In the genomic region with DNA sequence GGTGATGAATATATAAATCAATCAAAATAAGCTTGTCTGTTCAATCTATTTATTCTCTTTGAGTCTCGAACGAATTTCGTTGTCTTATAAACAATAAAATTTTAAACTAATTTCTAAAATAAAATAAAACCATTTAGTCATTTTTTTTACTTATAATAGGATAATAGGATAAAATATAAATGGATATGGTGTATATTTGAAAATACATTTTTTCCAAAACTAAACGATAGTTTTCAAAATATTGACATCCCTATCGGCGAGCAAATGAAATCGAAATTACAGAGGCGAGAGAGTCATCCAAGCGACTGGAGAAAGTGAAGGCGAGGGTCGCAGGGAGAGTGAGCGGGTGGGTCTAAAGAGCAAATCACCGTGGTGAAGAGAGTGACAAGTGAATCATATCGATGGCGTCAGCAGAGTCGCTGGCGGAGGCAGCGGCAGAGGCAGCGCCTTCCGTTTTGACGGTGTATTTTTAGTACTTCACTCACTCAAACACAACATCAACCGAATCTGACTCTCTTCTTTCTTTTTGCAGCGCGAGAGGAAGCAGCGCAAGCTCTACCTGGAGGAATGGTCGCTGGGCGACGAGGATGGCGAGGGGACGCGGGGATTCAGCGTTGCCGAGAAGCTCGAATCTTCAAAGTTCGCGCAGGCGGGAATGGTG, we compare ENCODE assay signal across 6 fruit fly cellular contexts.
TF ChIP-seq lines count a peak whose summit lies in the region.

No protein-coding gene starts in this region.

- TF ChIP-seq CTCF in whole organism, embryonic (GFP tag; optimal IDR thresholded peaks at IDR 0.05; lab: Kevin White, UChicago), result peak; percentile 63

TF ChIP-seq in whole organism, 6 proteins besides CTCF, POLR2A, EP300 and RAD21:
- TF ChIP-seq pan (optimal IDR thresholded peaks at IDR 0.05; lab: Kevin White, UChicago), result no peak
- peak; percentile 90 for TF ChIP-seq Dll (optimal IDR thresholded peaks at IDR 0.05; lab: Kevin White, UChicago)

TF ChIP-seq in whole organism, adult, 20 proteins besides CTCF, POLR2A, EP300 and RAD21 (continues in another document):
- TF ChIP-seq CG5204 (GFP tag; optimal IDR thresholded peaks at IDR 0.05; lab: Kevin White, UChicago), result peak; percentile 87
- TF ChIP-seq kay (GFP tag; lab: Kevin White, UChicago; ENCODE audit: borderline replicate concordance), result peak; percentile 99
- TF ChIP-seq CG7101 (tag; optimal IDR thresholded peaks at IDR 0.05; lab: Kevin White, UChicago), result peak; percentile 99
- TF ChIP-seq CG14711 (tag; optimal IDR thresholded peaks at IDR 0.05; lab: Kevin White, UChicago), result peak; percentile 97
- TF ChIP-seq Mnt (GFP tag; optimal IDR thresholded peaks at IDR 0.05; lab: Kevin White, UChicago), result peak; percentile 79
- TF ChIP-seq CG1620 (GFP tag; optimal IDR thresholded peaks at IDR 0.05; lab: Kevin White, UChicago), result peak; percentile 75
- peak; percentile 80 for TF ChIP-seq Crg-1 (GFP tag; optimal IDR thresholded peaks at IDR 0.05; lab: Kevin White, UChicago)
- peak; percentile 99 for TF ChIP-seq CG12768 (GFP tag; optimal IDR thresholded peaks at IDR 0.05; lab: Kevin White, UChicago)
- TF ChIP-seq CG33017 (tag; optimal IDR thresholded peaks at IDR 0.05; lab: Kevin White, UChicago), result peak; percentile 99
- TF ChIP-seq cnc (optimal IDR thresholded peaks at IDR 0.05; lab: Kevin White, UChicago), result no peak
- peak; percentile 79 for TF ChIP-seq ovo (GFP tag; optimal IDR thresholded peaks at IDR 0.05; lab: Kevin White, UChicago)
- peak; percentile 99 for TF ChIP-seq CG11617 (GFP tag; optimal IDR thresholded peaks at IDR 0.05; lab: Kevin White, UChicago)
- TF ChIP-seq CG7045 (GFP tag; optimal IDR thresholded peaks at IDR 0.05; lab: Kevin White, UChicago), result peak; percentile 98
- peak; percentile 95 for TF ChIP-seq cic (GFP tag; optimal IDR thresholded peaks at IDR 0.05; lab: Kevin White, UChicago)
- peak; percentile 93 for TF ChIP-seq Hr96 (GFP tag; optimal IDR thresholded peaks at IDR 0.05; lab: Kevin White, UChicago)
- peak; percentile 95 for TF ChIP-seq toe (GFP tag; optimal IDR thresholded peaks at IDR 0.05; lab: Kevin White, UChicago)

TF ChIP-seq in whole organism, embryonic, 481 proteins besides CTCF, POLR2A, EP300 and RAD21 (continues in another document):
- TF ChIP-seq da (GFP tag; optimal IDR thresholded peaks at IDR 0.05; lab: Kevin White, UChicago) (peak; percentile 10), Gug (GFP tag; IDR thresholded peaks at IDR 0.05; lab: Robert Waterston, UW) (peak; percentile 70), ATbp (GFP tag; optimal IDR thresholded peaks at IDR 0.05; lab: Kevin White, UChicago) (peak; percentile 92), hbn (GFP tag; IDR thresholded peaks at IDR 0.05; lab: Robert Waterston, UW; ENCODE audit: partially characterized antibody) (no peak), Dref (GFP tag; IDR thresholded peaks at IDR 0.05; lab: Robert Waterston, UW) (no peak), mirr (GFP tag; optimal IDR thresholded peaks at IDR 0.05; lab: Kevin White, UChicago) (peak; percentile 78), aop (GFP tag; IDR thresholded peaks at IDR 0.05; lab: Robert Waterston, UW) (no peak), CG17186 (GFP tag; optimal IDR thresholded peaks at IDR 0.05; lab: Kevin White, UChicago) (peak; percentile 51), dimm (GFP tag; IDR thresholded peaks at IDR 0.05; lab: Robert Waterston, UW) (no peak), PHDP (tag; optimal IDR thresholded peaks at IDR 0.05; lab: Kevin White, UChicago) (peak; percentile 99), CG3838 (GFP tag; optimal IDR thresholded peaks at IDR 0.05; lab: Kevin White, UChicago) (peak; percentile 85), Eip74EF (GFP tag; optimal IDR thresholded peaks at IDR 0.05; lab: Kevin White, UChicago) (peak in 1 of 2 experiments; percentile 99), CG1233 (GFP tag; optimal IDR thresholded peaks at IDR 0.05; lab: Kevin White, UChicago) (peak; percentile 98), al (GFP tag; IDR thresholded peaks at IDR 0.05; lab: Robert Waterston, UW) (no peak), MESR4 (GFP tag; optimal IDR thresholded peaks at IDR 0.05; lab: Kevin White, UChicago) (peak; percentile 35), CG17912 (GFP tag; optimal IDR thresholded peaks at IDR 0.05; lab: Kevin White, UChicago) (peak; percentile 88)

TF ChIP-seq in whole organism, prepupa, 60 proteins besides CTCF, POLR2A, EP300 and RAD21 (continues in another document):
- peak; percentile 92 for TF ChIP-seq CG34406 (GFP tag; optimal IDR thresholded peaks at IDR 0.05; lab: Kevin White, UChicago)
- TF ChIP-seq svp (GFP tag; lab: Kevin White, UChicago), result peak; percentile 88
- TF ChIP-seq lz (GFP tag; optimal IDR thresholded peaks at IDR 0.05; lab: Kevin White, UChicago), result peak; percentile 83
- peak; percentile 58 for TF ChIP-seq fd59A (GFP tag; optimal IDR thresholded peaks at IDR 0.05; lab: Kevin White, UChicago)
- TF ChIP-seq ss (GFP tag; optimal IDR thresholded peaks at IDR 0.05; lab: Kevin White, UChicago), result peak; percentile 89 to 92
- peak; percentile 93 for TF ChIP-seq CG3919 (GFP tag; optimal IDR thresholded peaks at IDR 0.05; lab: Kevin White, UChicago)
- peak; percentile 92 for TF ChIP-seq Hr4 (GFP tag; optimal IDR thresholded peaks at IDR 0.05; lab: Kevin White, UChicago)
- TF ChIP-seq CG8319 (GFP tag; optimal IDR thresholded peaks at IDR 0.05; lab: Kevin White, UChicago), result peak; percentile 76
- peak; percentile 68 for TF ChIP-seq CG1621 (tag; optimal IDR thresholded peaks at IDR 0.05; lab: Kevin White, UChicago)
- peak; percentile 68 for TF ChIP-seq CG31627 (GFP tag; optimal IDR thresholded peaks at IDR 0.05; lab: Kevin White, UChicago)
- TF ChIP-seq CG9139 (GFP tag; optimal IDR thresholded peaks at IDR 0.05; lab: Kevin White, UChicago), result peak; percentile 85
- peak; percentile 22 for TF ChIP-seq CG11902 (GFP tag; optimal IDR thresholded peaks at IDR 0.05; lab: Kevin White, UChicago)
- no peak for TF ChIP-seq CG11294 (GFP tag; IDR thresholded peaks at IDR 0.05; lab: Robert Waterston, UW)
- peak; percentile 99 for TF ChIP-seq CG6854 (GFP tag; optimal IDR thresholded peaks at IDR 0.05; lab: Kevin White, UChicago)
- peak; percentile 90 for TF ChIP-seq Eip93F (GFP tag; optimal IDR thresholded peaks at IDR 0.05; lab: Kevin White, UChicago)
- TF ChIP-seq CG3032 (tag; optimal IDR thresholded peaks at IDR 0.05; lab: Kevin White, UChicago), result peak; percentile 85
- TF ChIP-seq Ets21C (GFP tag; optimal IDR thresholded peaks at IDR 0.05; lab: Kevin White, UChicago), result peak; percentile 61

TF ChIP-seq in whole organism, pupa, 21 proteins besides CTCF, POLR2A, EP300 and RAD21:
- TF ChIP-seq D1 (tag; optimal IDR thresholded peaks at IDR 0.05; lab: Kevin White, UChicago), result peak; percentile 92
- TF ChIP-seq CG10348 (GFP tag; IDR thresholded peaks at IDR 0.05; lab: Robert Waterston, UW), result no peak
- peak; percentile 97 for TF ChIP-seq CG8301 (tag; optimal IDR thresholded peaks at IDR 0.05; lab: Kevin White, UChicago)
- TF ChIP-seq CG9948 (tag; optimal IDR thresholded peaks at IDR 0.05; lab: Kevin White, UChicago), result peak; percentile 93
- TF ChIP-seq EcR (GFP tag; optimal IDR thresholded peaks at IDR 0.05; lab: Kevin White, UChicago), result peak; percentile 57
- TF ChIP-seq Pif1A (GFP tag; optimal IDR thresholded peaks at IDR 0.05; lab: Kevin White, UChicago), result peak; percentile 91
- no peak for TF ChIP-seq CG12605 (GFP tag; IDR thresholded peaks at IDR 0.05; lab: Robert Waterston, UW)
- TF ChIP-seq fd96Ca (GFP tag; IDR thresholded peaks at IDR 0.05; lab: Robert Waterston, UW), result no peak
- peak; percentile 98 for TF ChIP-seq CG14655 (GFP tag; optimal IDR thresholded peaks at IDR 0.05; lab: Kevin White, UChicago)
- peak; percentile 87 for TF ChIP-seq CG17806 (tag; optimal IDR thresholded peaks at IDR 0.05; lab: Kevin White, UChicago)
- TF ChIP-seq CG13204 (GFP tag; optimal IDR thresholded peaks at IDR 0.05; lab: Kevin White, UChicago), result peak; percentile 88
- TF ChIP-seq CG32121 (GFP tag; IDR thresholded peaks at IDR 0.05; lab: Robert Waterston, UW), result no peak
- peak; percentile 87 for TF ChIP-seq gl (tag; optimal IDR thresholded peaks at IDR 0.05; lab: Kevin White, UChicago)
- TF ChIP-seq Pif1B (GFP tag; optimal IDR thresholded peaks at IDR 0.05; lab: Kevin White, UChicago), result peak; percentile 89
- peak; percentile 85 for TF ChIP-seq CG15710 (tag; optimal IDR thresholded peaks at IDR 0.05; lab: Kevin White, UChicago)
- peak; percentile 89 for TF ChIP-seq CG8159 (tag; optimal IDR thresholded peaks at IDR 0.05; lab: Kevin White, UChicago)
- peak; percentile 96 for TF ChIP-seq Snoo (tag; optimal IDR thresholded peaks at IDR 0.05; lab: Kevin White, UChicago)
- TF ChIP-seq CG34367 (tag; optimal IDR thresholded peaks at IDR 0.05; lab: Kevin White, UChicago), result peak; percentile 76

TF ChIP-seq in whole organism, wandering third instar larva, 38 proteins besides CTCF, POLR2A, EP300 and RAD21 (continues in another document):
- no peak for TF ChIP-seq brk (GFP tag; optimal IDR thresholded peaks at IDR 0.05; lab: Kevin White, UChicago)
- TF ChIP-seq Sp1 (GFP tag; optimal IDR thresholded peaks at IDR 0.05; lab: Kevin White, UChicago), result peak; percentile 97
- no peak for TF ChIP-seq Rel (GFP tag; optimal IDR thresholded peaks at IDR 0.05; lab: Kevin White, UChicago)
- no peak for TF ChIP-seq Rel (tag; optimal IDR thresholded peaks at IDR 0.05; lab: Kevin White, UChicago)
- TF ChIP-seq Dfd (GFP tag; optimal IDR thresholded peaks at IDR 0.05; lab: Kevin White, UChicago), result no peak
- TF ChIP-seq psq (GFP tag; optimal IDR thresholded peaks at IDR 0.05; lab: Kevin White, UChicago), result peak; percentile 92
- TF ChIP-seq fru (GFP tag; optimal IDR thresholded peaks at IDR 0.05; lab: Kevin White, UChicago), result peak; percentile 91
- no peak for TF ChIP-seq jim (GFP tag; optimal IDR thresholded peaks at IDR 0.05; lab: Kevin White, UChicago)
- TF ChIP-seq Myc (optimal IDR thresholded peaks at IDR 0.05; lab: Kevin White, UChicago), result no peak
- peak; percentile 91 for TF ChIP-seq Hnf4 (GFP tag; optimal IDR thresholded peaks at IDR 0.05; lab: Kevin White, UChicago)
- no peak for TF ChIP-seq GATAd (GFP tag; optimal IDR thresholded peaks at IDR 0.05; lab: Kevin White, UChicago)
- TF ChIP-seq Mio (GFP tag; optimal IDR thresholded peaks at IDR 0.05; lab: Kevin White, UChicago), result no peak
- TF ChIP-seq Abd-B (GFP tag; optimal IDR thresholded peaks at IDR 0.05; lab: Kevin White, UChicago), result no peak
- TF ChIP-seq CrebA (GFP tag; optimal IDR thresholded peaks at IDR 0.05; lab: Kevin White, UChicago; ENCODE audit: borderline replicate concordance), result no peak
- TF ChIP-seq Dif (GFP tag; optimal IDR thresholded peaks at IDR 0.05; lab: Kevin White, UChicago; ENCODE audit: partially characterized antibody), result peak; percentile 93
- TF ChIP-seq br (GFP tag; optimal IDR thresholded peaks at IDR 0.05; lab: Kevin White, UChicago), result peak; percentile 84
- TF ChIP-seq sv (GFP tag; optimal IDR thresholded peaks at IDR 0.05; lab: Kevin White, UChicago), result peak; percentile 63
- peak; percentile 83 to 90 for TF ChIP-seq dl (GFP tag; optimal IDR thresholded peaks at IDR 0.05; lab: Kevin White, UChicago; ENCODE audit: insufficient read depth in 1 of 2, partially characterized antibody in 2 of 2)
- TF ChIP-seq ey (GFP tag; optimal IDR thresholded peaks at IDR 0.05; lab: Kevin White, UChicago), result peak; percentile 79
- peak; percentile 96 for TF ChIP-seq OdsH (GFP tag; optimal IDR thresholded peaks at IDR 0.05; lab: Kevin White, UChicago)
- no peak for TF ChIP-seq Hr78 (GFP tag; optimal IDR thresholded peaks at IDR 0.05; lab: Kevin White, UChicago)
